Fruit fly (Drosophila melanogaster) whole organism, embryonic: ENCODE measurements around the gene CG42237.

Experiments
- B-H1 ChIP-seq: fragments of 200-800 bp; sonication (Bioruptor generic); IDR thresholded peaks from 3 replicates; pipeline ENCODE4 v1.3.6; 2022; ENCODE audit warnings: missing biosample characterization, missing genetic modification characterization
- CG12744 ChIP-seq: fragments of 200-800 bp; sonication (Bioruptor generic); optimal IDR thresholded peaks from 2 replicates; lab custom pipeline; 2016; ENCODE audit warnings: missing biosample characterization, missing genetic modification characterization
- CG13296 ChIP-seq: fragments of 200-800 bp; sonication (Bioruptor generic); optimal IDR thresholded peaks from 3 replicates; lab custom pipeline; 2018; ENCODE audit warnings: missing biosample characterization, mild to moderate bottlenecking, missing genetic modification characterization
- CG14050 ChIP-seq: fragments of 200-800 bp; sonication (Bioruptor generic); IDR thresholded peaks from 3 replicates; pipeline ENCODE4 v1.3.6; 2022; ENCODE audit warnings: missing biosample characterization, missing genetic modification characterization
- CG15011 ChIP-seq: fragments of 200-800 bp; sonication (Bioruptor generic); optimal IDR thresholded peaks from 3 replicates; lab custom pipeline; 2018; ENCODE audit warnings: missing biosample characterization, mild to moderate bottlenecking, missing genetic modification characterization
- CG15601 ChIP-seq: fragments of 200-800 bp; sonication (Bioruptor generic); optimal IDR thresholded peaks from 3 replicates; lab custom pipeline; 2019; ENCODE audit warnings: missing biosample characterization, mild to moderate bottlenecking, missing genetic modification characterization, moderate library complexity
- CG16863 ChIP-seq: fragments of 200-800 bp; sonication (Bioruptor generic); optimal IDR thresholded peaks from 3 replicates; lab custom pipeline; 2016; ENCODE audit warnings: missing biosample characterization, missing genetic modification characterization
- CG17612 ChIP-seq: fragments of 200-800 bp; sonication (Bioruptor generic); IDR thresholded peaks from 2 replicates; pipeline ENCODE4 v1.3.6; 2022; ENCODE audit warnings: missing biosample characterization, missing genetic modification characterization
- CG17912 ChIP-seq: fragments of 200-800 bp; sonication (Bioruptor generic); optimal IDR thresholded peaks from 2 replicates; lab custom pipeline; 2018; ENCODE audit warnings: missing biosample characterization, mild to moderate bottlenecking, missing genetic modification characterization
- CG3065 ChIP-seq: fragments of 200-800 bp; sonication (Bioruptor generic); optimal IDR thresholded peaks from 2 replicates; lab custom pipeline; 2016; ENCODE audit warnings: missing biosample characterization, missing genetic modification characterization
- CG3281 ChIP-seq: fragments of 200-800 bp; sonication (Bioruptor generic); optimal IDR thresholded peaks from 3 replicates; lab custom pipeline; 2017; ENCODE audit warnings: missing biosample characterization, mild to moderate bottlenecking, missing genetic modification characterization
- CG43689 ChIP-seq: fragments of 200-800 bp; sonication (Bioruptor generic); IDR thresholded peaks from 2 replicates; pipeline ENCODE4 v1.3.6; 2022; ENCODE audit warnings: missing biosample characterization, missing genetic modification characterization
- CG6854 ChIP-seq: fragments of 200-800 bp; sonication (Bioruptor generic); optimal IDR thresholded peaks from 3 replicates; lab custom pipeline; 2017; ENCODE audit warnings: missing biosample characterization, mild to moderate bottlenecking, missing genetic modification characterization
- CG7357 ChIP-seq: fragments of 200-800 bp; sonication (Bioruptor generic); IDR thresholded peaks from 3 replicates; pipeline ENCODE4 v1.3.6; 2022; ENCODE audit warnings: missing biosample characterization, missing genetic modification characterization
- E2f2 ChIP-seq: fragments of 200-800 bp; sonication (Bioruptor generic); IDR thresholded peaks from 2 replicates; pipeline ENCODE4 v1.3.6; 2022; ENCODE audit warnings: missing biosample characterization, missing genetic modification characterization
- Fer2 ChIP-seq: fragments of 200-800 bp; sonication (Bioruptor generic); optimal IDR thresholded peaks from 2 replicates; lab custom pipeline; 2018; ENCODE audit warnings: missing biosample characterization, mild to moderate bottlenecking, missing genetic modification characterization, moderate library complexity
- HmgD ChIP-seq: fragments of 200-800 bp; sonication (Bioruptor generic); optimal IDR thresholded peaks from 3 replicates; lab custom pipeline; 2016; ENCODE audit warnings: missing biosample characterization, missing genetic modification characterization
- MBD-R2 ChIP-seq: fragments of 200-800 bp; sonication (Bioruptor generic); IDR thresholded peaks from 2 replicates; pipeline ENCODE4 v1.3.6; 2022; ENCODE audit warnings: missing biosample characterization, missing genetic modification characterization
- Optix ChIP-seq: fragments of 200-800 bp; sonication (Bioruptor generic); IDR thresholded peaks from 3 replicates; pipeline ENCODE4 v1.3.6; 2022; ENCODE audit warnings: missing biosample characterization, missing genetic modification characterization
- Spps ChIP-seq: fragments of 200-800 bp; sonication (Bioruptor generic); optimal IDR thresholded peaks from 2 replicates; lab custom pipeline; 2018; ENCODE audit warnings: missing biosample characterization, mild to moderate bottlenecking, missing genetic modification characterization
- Sry-δ ChIP-seq: fragments of 200-800 bp; sonication (Bioruptor generic); optimal IDR thresholded peaks from 2 replicates; lab custom pipeline; 2016; ENCODE audit warnings: missing biosample characterization, missing genetic modification characterization
- aop ChIP-seq: fragments of 200-800 bp; sonication (Bioruptor generic); IDR thresholded peaks from 2 replicates; pipeline ENCODE4 v1.3.6; 2022; ENCODE audit warnings: missing biosample characterization, missing genetic modification characterization
- bigmax ChIP-seq: fragments of 200-800 bp; sonication (Bioruptor generic); optimal IDR thresholded peaks from 2 replicates; lab custom pipeline; 2018; ENCODE audit warnings: missing biosample characterization, mild to moderate bottlenecking, missing genetic modification characterization
- bowl ChIP-seq: fragments of 200-800 bp; sonication (Bioruptor generic); IDR thresholded peaks from 2 replicates; pipeline ENCODE4 v1.3.6; 2022; ENCODE audit warnings: missing biosample characterization, missing genetic modification characterization
- cad ChIP-seq: fragments of >200 bp; optimal IDR thresholded peaks from 2 replicates; lab custom pipeline; 2017; ENCODE audit warnings: missing biosample characterization, missing genetic modification characterization
- cwo ChIP-seq: fragments of 200-800 bp; sonication (Bioruptor generic); optimal IDR thresholded peaks from 3 replicates; lab custom pipeline; 2017; ENCODE audit warnings: missing biosample characterization, missing genetic modification characterization, mild to moderate bottlenecking, moderate library complexity, missing genetic modification reagents
- dimm ChIP-seq: fragments of 200-800 bp; sonication (Bioruptor generic); IDR thresholded peaks from 2 replicates; pipeline ENCODE4 v1.3.6; 2022; ENCODE audit warnings: missing biosample characterization, missing genetic modification characterization
- dmrt11E ChIP-seq: fragments of 200-800 bp; sonication (Bioruptor generic); optimal IDR thresholded peaks from 3 replicates; lab custom pipeline; 2018; ENCODE audit warnings: missing biosample characterization, mild to moderate bottlenecking, missing genetic modification characterization, moderate library complexity
- dmrt99B ChIP-seq: fragments of 200-800 bp; sonication (Bioruptor generic); optimal IDR thresholded peaks from 2 replicates; lab custom pipeline; 2018; ENCODE audit warnings: missing biosample characterization, mild to moderate bottlenecking, missing genetic modification characterization, moderate library complexity
- dysf ChIP-seq: fragments of 200-800 bp; sonication (Bioruptor generic); IDR thresholded peaks from 3 replicates; pipeline ENCODE4 v1.3.6; 2022; ENCODE audit warnings: missing biosample characterization, missing genetic modification characterization
- esg ChIP-seq: fragments of 200-800 bp; sonication (Bioruptor generic); conservative IDR thresholded peaks from 2 replicates; pipeline ENCODE4 v1.3.6; 2022; ENCODE audit warnings: missing biosample characterization, missing genetic modification characterization
- exex ChIP-seq: fragments of 200-800 bp; sonication (Bioruptor generic); optimal IDR thresholded peaks from 4 replicates; lab custom pipeline; 2018; ENCODE audit warnings: missing biosample characterization, mild to moderate bottlenecking, missing genetic modification characterization, moderate library complexity
- eyg ChIP-seq: fragments of 200-800 bp; sonication (Bioruptor generic); optimal IDR thresholded peaks from 3 replicates; lab custom pipeline; 2016; ENCODE audit warnings: missing biosample characterization, missing genetic modification characterization
- fd3F ChIP-seq: fragments of 200-800 bp; sonication (Bioruptor generic); optimal IDR thresholded peaks from 2 replicates; lab custom pipeline; 2018; ENCODE audit warnings: missing biosample characterization, mild to moderate bottlenecking, missing genetic modification characterization, moderate library complexity
- gce ChIP-seq: fragments of 200-800 bp; sonication (Bioruptor generic); IDR thresholded peaks from 3 replicates; pipeline ENCODE4 v1.3.6; 2022; ENCODE audit warnings: missing biosample characterization, missing genetic modification characterization
- grau ChIP-seq: fragments of 200-800 bp; optimal IDR thresholded peaks from 3 replicates; lab custom pipeline; 2019; ENCODE audit warnings: missing biosample characterization, mild to moderate bottlenecking, missing genetic modification characterization, moderate library complexity
- gsb ChIP-seq: fragments of 200-800 bp; sonication (Bioruptor generic); IDR thresholded peaks from 2 replicates; pipeline ENCODE4 v1.3.6; 2022; ENCODE audit warnings: missing biosample characterization, missing genetic modification characterization
- h ChIP-seq: fragments of >200 bp; optimal IDR thresholded peaks from 2 replicates; lab custom pipeline; 2017
- insv ChIP-seq, 2 experiments: fragments of 200-800 bp; sonication (Bioruptor generic); optimal IDR thresholded peaks; 3 replicates each; lab custom pipeline; 2016 to 2018; ENCODE audit warnings: missing biosample characterization in 2 of 2, missing genetic modification characterization in 2 of 2
- inv ChIP-seq: fragments of 200-800 bp; sonication (Bioruptor generic); IDR thresholded peaks from 2 replicates; pipeline ENCODE4 v1.3.6; 2022; ENCODE audit warnings: missing biosample characterization, missing genetic modification characterization; ENCODE audit not compliant: partially characterized antibody
- nau ChIP-seq: fragments of 200-800 bp; sonication (Bioruptor generic); optimal IDR thresholded peaks from 3 replicates; lab custom pipeline; 2017; ENCODE audit warnings: missing biosample characterization, mild to moderate bottlenecking, missing genetic modification characterization, missing genetic modification reagents
- nerfin-2 ChIP-seq: fragments of 200-800 bp; sonication (Bioruptor generic); IDR thresholded peaks from 2 replicates; pipeline ENCODE4 v1.3.6; 2022; ENCODE audit warnings: missing biosample characterization, missing genetic modification characterization; ENCODE audit not compliant: partially characterized antibody
- pita ChIP-seq: fragments of 200-800 bp; sonication (Bioruptor generic); optimal IDR thresholded peaks from 2 replicates; lab custom pipeline; 2017; ENCODE audit warnings: missing biosample characterization, mild to moderate bottlenecking, missing genetic modification characterization
- ranshi ChIP-seq: fragments of 200-800 bp; sonication (Bioruptor generic); IDR thresholded peaks from 2 replicates; pipeline ENCODE4 v1.3.6; 2022; ENCODE audit warnings: missing biosample characterization, missing genetic modification characterization
- salm ChIP-seq: fragments of 200-800 bp; sonication (Bioruptor generic); optimal IDR thresholded peaks from 2 replicates; lab custom pipeline; 2018; ENCODE audit warnings: missing biosample characterization, mild to moderate bottlenecking, missing genetic modification characterization
- sima ChIP-seq: fragments of 200-800 bp; sonication (Bioruptor generic); optimal IDR thresholded peaks from 2 replicates; lab custom pipeline; 2016; ENCODE audit warnings: missing biosample characterization, missing genetic modification characterization
- slbo ChIP-seq: fragments of 200-800 bp; sonication (Bioruptor generic); IDR thresholded peaks from 2 replicates; pipeline ENCODE4 v1.3.6; 2022; ENCODE audit warnings: missing biosample characterization, missing genetic modification characterization
- sna ChIP-seq: fragments of 200-800 bp; sonication (Bioruptor generic); IDR thresholded peaks from 2 replicates; pipeline ENCODE4 v1.3.6; 2022; ENCODE audit warnings: missing biosample characterization, missing genetic modification characterization; ENCODE audit not compliant: partially characterized antibody
- sob ChIP-seq: fragments of 200-800 bp; sonication (Bioruptor generic); IDR thresholded peaks from 2 replicates; pipeline ENCODE4 v1.3.6; 2022; ENCODE audit warnings: missing biosample characterization, missing genetic modification characterization
- tgo ChIP-seq: fragments of 200-800 bp; sonication (Bioruptor generic); IDR thresholded peaks from 3 replicates; pipeline ENCODE4 v1.3.6; 2022; ENCODE audit warnings: missing biosample characterization, missing genetic modification characterization

CG42237 gene

DNA sequence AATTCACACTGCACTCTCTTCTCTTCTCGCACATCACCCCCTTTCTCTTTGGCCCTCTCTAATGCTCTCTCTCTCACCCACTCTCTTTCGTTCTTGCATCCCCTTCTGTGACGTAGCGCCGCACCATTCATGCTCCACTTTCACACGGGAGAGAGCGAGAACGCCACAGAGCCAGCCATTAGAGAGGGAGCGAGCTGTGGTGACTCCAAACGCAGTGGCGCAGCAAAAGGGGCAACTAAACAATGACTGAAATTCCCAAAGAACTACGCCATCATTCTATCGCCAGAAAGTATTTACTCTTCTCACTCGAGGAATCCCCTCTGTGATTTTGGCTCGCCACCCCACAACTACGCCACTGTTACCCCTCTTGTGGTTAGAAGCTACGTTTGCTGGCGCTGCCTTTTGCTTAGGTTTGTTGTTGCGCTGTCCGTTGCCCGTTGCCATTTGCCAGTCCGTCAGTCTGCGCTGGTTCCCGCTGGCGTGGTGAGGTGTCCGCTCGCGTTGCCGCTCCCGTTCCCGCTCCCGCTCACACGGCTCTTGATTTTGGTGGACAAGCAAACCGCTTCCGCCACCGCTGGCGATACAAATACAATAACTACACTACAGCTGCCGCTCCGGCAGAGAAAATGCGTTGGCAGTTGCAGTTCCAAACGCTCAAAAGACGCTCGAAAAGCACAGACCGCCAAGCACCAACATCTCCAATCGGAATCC, 16.3 kb downstream of the CG42237 start (continued):
- peak; percentile 100 for TF ChIP-seq dysf (GFP tag; lab: Robert Waterston, UW)
- TF ChIP-seq CG16863 (GFP tag; lab: Kevin White, UChicago): peak; percentile 99
- TF ChIP-seq sima (GFP tag; lab: Kevin White, UChicago): peak; percentile 97
- TF ChIP-seq cwo (GFP tag; lab: Kevin White, UChicago): peak; percentile 98
- peak; percentile 78 for TF ChIP-seq Sry-δ (GFP tag; lab: Kevin White, UChicago)
- no peak for TF ChIP-seq nerfin-2 (GFP tag; lab: Robert Waterston, UW)
- peak; percentile 97 for TF ChIP-seq CG15011 (GFP tag; lab: Kevin White, UChicago)
- TF ChIP-seq dimm (GFP tag; lab: Robert Waterston, UW): peak; percentile 99
- peak; percentile 82 for TF ChIP-seq CG17912 (GFP tag; lab: Kevin White, UChicago)
- TF ChIP-seq CG14050: peak; percentile 99
- peak; percentile 99 for TF ChIP-seq dmrt99B (tag; lab: Kevin White, UChicago)
- TF ChIP-seq insv (GFP tag; optimal IDR thresholded peaks at IDR 0.05; lab: Kevin White, UChicago): peak in 1 of 2 experiments; percentile 78
- TF ChIP-seq grau (tag; lab: Kevin White, UChicago): peak; percentile 98
- peak; percentile 99 for TF ChIP-seq tgo (GFP tag; lab: Robert Waterston, UW)
- peak; percentile 99 for TF ChIP-seq B-H1 (GFP tag; lab: Robert Waterston, UW)
- TF ChIP-seq gsb (GFP tag; lab: Robert Waterston, UW): peak; percentile 99
- peak; percentile 98 for TF ChIP-seq CG6854 (GFP tag; lab: Kevin White, UChicago)
- peak; percentile 18; the same call in 1 of the 2 replicates for TF ChIP-seq inv (GFP tag; lab: Robert Waterston, UW)
- TF ChIP-seq sob (GFP tag; lab: Robert Waterston, UW): peak; percentile 99
- peak; percentile 99 for TF ChIP-seq Optix (GFP tag; lab: Robert Waterston, UW)
- TF ChIP-seq CG3281 (GFP tag; lab: Kevin White, UChicago): peak; percentile 98
- peak; percentile 100 for TF ChIP-seq slbo
- TF ChIP-seq bigmax (GFP tag; lab: Kevin White, UChicago): peak; percentile 80
- peak; percentile 100 for TF ChIP-seq MBD-R2 (GFP tag; lab: Robert Waterston, UW)
- TF ChIP-seq h (lab: Kevin White, UChicago): no peak
- TF ChIP-seq cad (GFP tag; lab: Kevin White, UChicago): no peak
- peak; percentile 98 for TF ChIP-seq CG3065 (GFP tag; lab: Kevin White, UChicago)
- TF ChIP-seq Fer2 (tag; lab: Kevin White, UChicago): peak; percentile 97
- TF ChIP-seq exex (tag; lab: Kevin White, UChicago): peak; percentile 93
- TF ChIP-seq sna (GFP tag; lab: Robert Waterston, UW): peak; percentile 74
- peak; percentile 89 for TF ChIP-seq E2f2 (GFP tag; lab: Robert Waterston, UW)
- TF ChIP-seq gce: peak; percentile 99
- TF ChIP-seq CG43689 (GFP tag; lab: Robert Waterston, UW): peak; percentile 98
- peak; percentile 99 for TF ChIP-seq ranshi
- TF ChIP-seq eyg: peak; percentile 98
- peak; percentile 98 for TF ChIP-seq nau
- peak; percentile 97 for TF ChIP-seq aop (GFP tag; lab: Robert Waterston, UW)
- peak; percentile 95 for TF ChIP-seq dmrt11E (tag; lab: Kevin White, UChicago)
- no peak for TF ChIP-seq pita (GFP tag; lab: Kevin White, UChicago)
- TF ChIP-seq fd3F (GFP tag; lab: Kevin White, UChicago): peak; percentile 98
- peak; percentile 99 for TF ChIP-seq esg
- peak; percentile 99 for TF ChIP-seq HmgD (GFP tag; lab: Kevin White, UChicago)
- peak; percentile 99 for TF ChIP-seq CG12744 (GFP tag; lab: Kevin White, UChicago)
- TF ChIP-seq Spps (tag; lab: Kevin White, UChicago): peak; percentile 87
- TF ChIP-seq salm (tag; lab: Kevin White, UChicago): peak; percentile 96
- TF ChIP-seq CG7357 (GFP tag; lab: Robert Waterston, UW): peak; percentile 95
- TF ChIP-seq CG15601 (tag; lab: Kevin White, UChicago): peak; percentile 94
- TF ChIP-seq CG17612: peak; percentile 98
- peak; percentile 99 for TF ChIP-seq CG13296
- TF ChIP-seq bowl (GFP tag; lab: Robert Waterston, UW): peak; percentile 98
